Fruit fly (Drosophila melanogaster): ENCODE data around the gene CG18081.

- TF ChIP-seq CG32121 (GFP tag; IDR thresholded peaks at IDR 0.05) (no peak), EcR (GFP tag; optimal IDR thresholded peaks at IDR 0.05) (no peak), CG14655 (GFP tag; optimal IDR thresholded peaks at IDR 0.05) (no peak), CG34367 (tag; optimal IDR thresholded peaks at IDR 0.05) (no peak), CG12605 (GFP tag; IDR thresholded peaks at IDR 0.05) (no peak), Pif1A (GFP tag; optimal IDR thresholded peaks at IDR 0.05) (no peak), D1 (tag; optimal IDR thresholded peaks at IDR 0.05) (no peak), CG8301 (tag; optimal IDR thresholded peaks at IDR 0.05) (no peak), rn (GFP tag; IDR thresholded peaks at IDR 0.05) (no peak), CG8159 (tag; optimal IDR thresholded peaks at IDR 0.05) (no peak), CG9948 (tag; optimal IDR thresholded peaks at IDR 0.05) (no peak), CG13204 (GFP tag; optimal IDR thresholded peaks at IDR 0.05) (no peak)
These were observed 3.0 kb downstream of the CG18081 start, which contains the start of gene CG12713 for dm6 chr3L:15832146-15832545.

All from whole organism, pupa.